Worm (Caenorhabditis elegans) whole organism, L4/young adult: ENCODE measurements around the gene K09D9.14.

Experiments used
- W03F9.2 ChIP-seq: fragments of 150-350 bp; optimal IDR thresholded peaks from 2 replicates; lab custom pipeline; 2014; ENCODE audit warnings: missing biosample characterization, missing genetic modification characterization
- dao-5 ChIP-seq: sonication (generic microtip); optimal IDR thresholded peaks from 2 replicates; lab custom pipeline; 2016; ENCODE audit warnings: missing genotype, missing genetic modification characterization, moderate library complexity, missing compliant biosample characterization
- him-1 ChIP-seq: sonication (generic microtip); optimal IDR thresholded peaks from 2 replicates; lab custom pipeline; 2016; ENCODE audit warnings: missing genotype, missing genetic modification reagents, missing genetic modification characterization, missing compliant biosample characterization

ce11 chrV:3972846-3973245 lies 48.8 kb downstream of the K09D9.14 start, which contains the start of gene cyp-34A10:
- no peak for TF ChIP-seq him-1
- TF ChIP-seq W03F9.2 (tag; lab: Kevin White, UChicago), result no peak
- TF ChIP-seq dao-5, result no peak
